Worm (Caenorhabditis elegans) whole organism, early embryonic: Measurements from ENCODE around the gene zmp-5.

ENCODE experiments used
- B0310.2 ChIP-seq: sonication (generic microtip); optimal IDR thresholded peaks from 2 replicates; lab custom pipeline; 2016; ENCODE audit warnings: mild to moderate bottlenecking, missing genetic modification characterization, missing compliant biosample characterization
- F13C5.2 ChIP-seq: sonication (generic microtip); optimal IDR thresholded peaks from 2 replicates; lab custom pipeline; 2017; ENCODE audit warnings: mild to moderate bottlenecking, missing genetic modification characterization, inconsistent platforms, missing compliant biosample characterization
- ama-1 ChIP-seq: fragments of 150-350 bp; optimal IDR thresholded peaks from 2 replicates; lab custom pipeline; 2014
- ceh-13 ChIP-seq: fragments of 200-800 bp; sonication (Bioruptor generic); optimal IDR thresholded peaks from 2 replicates; lab custom pipeline; 2018; ENCODE audit warnings: mild to moderate bottlenecking, missing genetic modification characterization, missing compliant biosample characterization
- ets-7 ChIP-seq: sonication (generic microtip); optimal IDR thresholded peaks from 2 replicates; lab custom pipeline; 2016; ENCODE audit warnings: missing genotype, missing genetic modification characterization, missing compliant biosample characterization
- flt-1 ChIP-seq: fragments of 200-800 bp; sonication (Bioruptor generic); IDR thresholded peaks from 2 replicates; pipeline ENCODE4 v1.3.6; 2022; ENCODE audit warnings: missing genetic modification characterization, missing compliant biosample characterization
- hmbx-1 ChIP-seq: sonication (generic microtip); optimal IDR thresholded peaks from 2 replicates; lab custom pipeline; 2016; ENCODE audit warnings: mild to moderate bottlenecking, missing genetic modification characterization, missing compliant biosample characterization
- hmg-4 ChIP-seq: fragments of 200-800 bp; sonication (Bioruptor generic); optimal IDR thresholded peaks from 2 replicates; lab custom pipeline; 2018; ENCODE audit warnings: mild to moderate bottlenecking, missing genetic modification characterization, missing compliant biosample characterization
- pes-1 ChIP-seq: fragments of 200-800 bp; sonication (Bioruptor generic); IDR thresholded peaks from 2 replicates; pipeline ENCODE4 v1.3.6; 2022; ENCODE audit warnings: missing genetic modification reagents, missing genetic modification characterization, missing compliant biosample characterization
- scrt-1 ChIP-seq: fragments of 200-800 bp; sonication (Bioruptor generic); IDR thresholded peaks from 2 replicates; pipeline ENCODE4 v1.3.6; 2022; ENCODE audit warnings: missing genetic modification characterization, missing compliant biosample characterization
- tra-4 ChIP-seq: sonication (generic microtip); optimal IDR thresholded peaks from 2 replicates; lab custom pipeline; 2017; ENCODE audit warnings: missing genetic modification characterization, missing compliant biosample characterization

ce11 chrX:12635010-12635409, 11.9 kb upstream of the zmp-5 start:
- TF ChIP-seq scrt-1 (GFP tag; lab: Robert Waterston, UW) = no peak
- TF ChIP-seq ets-7 (tag; lab: Kevin White, UChicago) = no peak
- TF ChIP-seq ceh-13 (GFP tag; lab: Kevin White, UChicago) = no peak
- TF ChIP-seq tra-4 (tag; lab: Kevin White, UChicago) = no peak
- no peak for TF ChIP-seq hmg-4
- TF ChIP-seq ama-1 (lab: Kevin White, UChicago) = no peak
- TF ChIP-seq flt-1 (GFP tag; lab: Robert Waterston, UW) = no peak
- TF ChIP-seq F13C5.2 = no peak
- no peak for TF ChIP-seq pes-1 (GFP tag; lab: Robert Waterston, UW)
- no peak for TF ChIP-seq B0310.2 (tag; lab: Kevin White, UChicago)
- TF ChIP-seq hmbx-1 = no peak
